Worm (Caenorhabditis elegans): ENCODE data around the gene F42F12.11.
"Not testable (repeated sequence)": the region's sequence is repeated elsewhere in the genome, so short reads cannot be mapped to it uniquely, and the experiment has no call there.

Gene F42F12.11

DNA sequence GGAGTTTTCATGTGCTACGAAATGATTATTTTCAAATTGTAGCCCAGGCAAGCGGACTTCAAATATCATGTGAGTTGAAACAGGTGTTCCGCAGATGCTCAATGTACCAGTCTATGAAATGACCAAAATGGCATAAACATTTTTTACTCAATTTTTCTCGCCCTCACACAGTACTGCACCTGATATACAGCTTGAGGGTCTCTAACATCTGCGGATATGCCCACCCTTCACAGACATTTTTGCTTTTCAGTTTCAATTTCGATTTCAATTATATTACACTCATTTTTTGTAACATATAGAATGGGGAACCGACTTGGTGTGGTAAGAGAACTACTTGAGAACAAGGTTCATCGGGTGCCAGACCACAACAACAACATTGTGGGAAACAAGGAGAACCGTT is at the start of gene F42F12.11:
Gene F42F12.11 (plus strand): TSS at position 301 of the 400 bp plus-strand sequence.
- peak; percentile 10 for TF ChIP-seq aha-1 (tag)
- no peak for TF ChIP-seq lin-13 (GFP tag; optimal IDR thresholded peaks at IDR 0.05)
- TF ChIP-seq egl-27 (tag; optimal IDR thresholded peaks at IDR 0.05) = no peak

DNA sequence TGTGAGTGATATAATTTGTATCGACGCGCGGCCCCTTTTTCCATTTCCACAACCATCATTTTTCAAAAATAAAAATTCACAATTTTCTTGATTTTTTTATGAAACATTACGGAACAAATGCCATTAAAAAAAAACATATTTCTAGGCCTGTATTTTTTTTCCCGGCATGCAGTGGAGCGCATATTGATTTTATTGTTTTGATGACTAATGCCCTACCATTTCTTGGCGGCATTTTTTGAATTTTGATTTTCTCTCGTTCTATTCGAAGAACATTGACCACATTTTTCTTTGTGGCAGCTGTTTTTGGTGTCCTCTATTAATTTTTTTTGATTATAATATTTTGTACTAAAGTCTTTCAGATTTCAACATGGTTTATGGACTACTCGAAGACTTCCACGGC is 48.5 kb upstream of the F42F12.11 start, which contains the start of gene W06D11.3:
Gene W06D11.3 (plus strand): TSS at position 360 of the 400 bp plus-strand sequence.
- no peak for TF ChIP-seq F44E2.7 (GFP tag; IDR thresholded peaks at IDR 0.05)
- no peak for TF ChIP-seq ctbp-1 (GFP tag; IDR thresholded peaks at IDR 0.05)
- no peak for TF ChIP-seq ama-1 (optimal IDR thresholded peaks at IDR 0.05)
- TF ChIP-seq spr-1 (tag; optimal IDR thresholded peaks at IDR 0.05) = no peak
- no peak for TF ChIP-seq ztf-7 (tag; optimal IDR thresholded peaks at IDR 0.05)
- no peak for TF ChIP-seq arid-1 (GFP tag; conservative IDR thresholded peaks at IDR 0.05)
- no peak for TF ChIP-seq lir-3 (tag; optimal IDR thresholded peaks at IDR 0.05)
- TF ChIP-seq vab-7 (GFP tag; IDR thresholded peaks at IDR 0.05) = no peak
- TF ChIP-seq ceh-32 (tag; optimal IDR thresholded peaks at IDR 0.05; ENCODE audit: poor library complexity) = no peak
- TF ChIP-seq aha-1 (tag) = no peak
- no peak for TF ChIP-seq pqm-1 (tag; optimal IDR thresholded peaks at IDR 0.05)
- no peak for TF ChIP-seq T26A8.4 (GFP tag; IDR thresholded peaks at IDR 0.05)
- no peak for TF ChIP-seq zag-1 (tag; optimal IDR thresholded peaks at IDR 0.05)
- TF ChIP-seq skn-1 (tag; optimal IDR thresholded peaks at IDR 0.05) = no peak
- no peak for TF ChIP-seq hlh-11 (tag; optimal IDR thresholded peaks at IDR 0.05)

DNA sequence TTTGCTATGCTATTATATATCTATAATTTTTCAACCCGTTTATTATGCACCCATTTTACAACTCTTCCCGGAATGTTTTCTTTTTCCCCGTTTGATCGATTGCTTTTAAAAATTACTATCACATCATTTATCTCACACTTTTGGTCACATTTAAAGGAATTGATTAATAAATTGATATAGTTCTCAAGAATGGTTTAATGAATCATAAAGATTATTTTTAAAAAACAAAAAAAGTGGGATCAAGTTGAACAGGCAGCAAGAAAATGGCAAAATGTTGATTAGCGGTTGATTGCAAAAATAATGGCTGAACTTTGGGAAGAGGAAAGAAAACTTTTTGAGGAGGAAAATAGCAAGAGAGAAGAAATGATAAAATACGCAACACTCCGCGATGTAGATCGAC is 47.0 kb upstream of the F42F12.11 start, which contains the start of gene W06D11.5:
Gene W06D11.5 (plus strand): TSS at position 301 of the 400 bp plus-strand sequence.
- no peak for TF ChIP-seq nhr-76 (tag; optimal IDR thresholded peaks at IDR 0.05)
- no peak for TF ChIP-seq hlh-30 (tag; optimal IDR thresholded peaks at IDR 0.05; ENCODE audit: insufficient read depth)
- TF ChIP-seq ceh-44 (GFP tag; IDR thresholded peaks at IDR 0.05) = no peak
- TF ChIP-seq nhr-48 (tag; optimal IDR thresholded peaks at IDR 0.05) = no peak
- no peak for TF ChIP-seq Y105C5A.15 (GFP tag; IDR thresholded peaks at IDR 0.05)
- TF ChIP-seq madf-5 (GFP tag; IDR thresholded peaks at IDR 0.05) = no peak
- no peak for TF ChIP-seq F49E8.2 (tag; optimal IDR thresholded peaks at IDR 0.05; ENCODE audit: borderline replicate concordance)
- TF ChIP-seq nhr-10 (tag; optimal IDR thresholded peaks at IDR 0.05) = no peak
- no peak for TF ChIP-seq saeg-2 (GFP tag; IDR thresholded peaks at IDR 0.05)
- no peak for TF ChIP-seq lin-13 (GFP tag; optimal IDR thresholded peaks at IDR 0.05)
- no peak for TF ChIP-seq gei-8 (GFP tag; optimal IDR thresholded peaks at IDR 0.05)
- no peak for TF ChIP-seq sdz-12 (GFP tag; optimal IDR thresholded peaks at IDR 0.05)
- TF ChIP-seq R02D3.7 (tag; optimal IDR thresholded peaks at IDR 0.05) = no peak
- TF ChIP-seq daf-16 (GFP tag; optimal IDR thresholded peaks at IDR 0.05) = no peak
- no peak for TF ChIP-seq daf-16 (tag; optimal IDR thresholded peaks at IDR 0.05)
- TF ChIP-seq ceh-28 (tag; optimal IDR thresholded peaks at IDR 0.05) = no peak

- not testable (repeated sequence) for TF ChIP-seq zip-11 (GFP tag; IDR thresholded peaks at IDR 0.05); vab-7 (GFP tag; IDR thresholded peaks at IDR 0.05); T20F7.1 (GFP tag; optimal IDR thresholded peaks at IDR 0.05)
Measured at ce11 chrX:12302755-12303154, 44.1 kb upstream of the F42F12.11 start, which contains the start of gene dot-1.3. Gene dot-1.3, minus strand, starts transcription at chrX:12302855.

- TF ChIP-seq ceh-44 (GFP tag; IDR thresholded peaks at IDR 0.05) = peak; percentile 47; the same call in 1 of the 2 replicates
- no peak for TF ChIP-seq ceh-20 (GFP tag; IDR thresholded peaks at IDR 0.05)
- no peak for TF ChIP-seq aha-1 (tag)
- TF ChIP-seq Y75B8A.6 (GFP tag; IDR thresholded peaks at IDR 0.05) = no peak
- TF ChIP-seq Y105C5A.15 (GFP tag; IDR thresholded peaks at IDR 0.05) = no peak
- 0 out of 2 replicates have a peak, but pooled peaks have one; percentile 13 for TF ChIP-seq arid-1 (GFP tag; conservative IDR thresholded peaks at IDR 0.05)
- TF ChIP-seq T20F7.1 (GFP tag; optimal IDR thresholded peaks at IDR 0.05) = no peak
- no peak for TF ChIP-seq spr-1 (tag; optimal IDR thresholded peaks at IDR 0.05)
- TF ChIP-seq mdl-1 (tag; optimal IDR thresholded peaks at IDR 0.05) = no peak
- no peak for TF ChIP-seq nhr-42 (GFP tag; IDR thresholded peaks at IDR 0.05)
- TF ChIP-seq snpc-4 (tag; optimal IDR thresholded peaks at IDR 0.05) = no peak
- 0 out of 2 replicates have a peak, but pooled peaks have one; percentile 31 for TF ChIP-seq D1046.2 (GFP tag; IDR thresholded peaks at IDR 0.05)
- no peak for TF ChIP-seq nhr-111 (GFP tag; optimal IDR thresholded peaks at IDR 0.05)
Measured at ce11 chrX:12304231-12304630, 42.6 kb upstream of the F42F12.11 start.

All from whole organism, L4 larva.